Worm (Caenorhabditis elegans): ENCODE data around the gene dnj-7.

dnj-7 gene

DNA sequence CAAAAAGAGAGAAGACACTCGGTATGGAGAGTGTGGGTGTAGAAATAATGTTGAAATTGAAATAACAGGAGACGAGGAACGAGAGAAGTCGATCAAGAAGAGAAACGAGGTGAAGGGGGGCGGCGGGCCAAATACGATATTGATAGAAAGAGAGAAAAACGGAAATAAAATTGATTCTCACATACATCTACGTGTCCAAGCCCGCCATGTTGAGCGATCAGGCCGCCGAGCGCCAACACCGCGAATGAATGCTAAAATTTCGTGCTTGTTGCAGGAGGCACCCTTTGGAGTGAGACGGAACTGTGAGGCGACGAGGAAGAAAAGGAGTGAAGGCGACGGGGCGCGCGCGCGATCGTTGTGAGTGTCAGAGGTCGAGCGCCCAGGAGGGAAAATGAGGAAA lies 48.5 kb downstream of the dnj-7 start, which contains the start of gene F46H5.7:
Gene F46H5.7, minus strand, starts transcription at position 106 of the 400 bp plus-strand sequence.
- TF ChIP-seq flh-1 (GFP tag; optimal IDR thresholded peaks at IDR 0.05), result no peak
- TF ChIP-seq ceh-83 (GFP tag; optimal IDR thresholded peaks at IDR 0.05), result peak; percentile 37

DNA sequence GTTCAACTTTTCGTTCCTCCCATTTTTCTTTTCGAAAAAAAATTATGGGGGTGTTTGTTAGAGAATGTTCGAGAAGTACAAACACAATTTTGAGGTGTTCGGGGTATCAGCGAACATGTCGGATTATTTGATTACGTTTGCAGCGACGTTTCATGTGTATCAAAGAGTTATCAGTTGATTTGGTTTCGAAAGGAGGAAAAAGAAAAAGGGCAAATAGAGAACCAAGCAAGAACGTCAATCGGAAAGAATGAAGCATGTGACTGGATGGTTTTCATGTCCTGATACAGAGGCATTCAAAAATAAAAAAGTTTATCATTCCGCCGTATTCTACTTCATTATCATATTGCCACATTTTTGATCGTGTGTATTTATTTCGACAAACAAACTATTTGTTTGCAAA lies 50.4 kb downstream of the dnj-7 start:
- no peak for TF ChIP-seq unc-39 (tag; optimal IDR thresholded peaks at IDR 0.05)
- no peak for TF ChIP-seq lin-32 (GFP tag; optimal IDR thresholded peaks at IDR 0.05)
- TF ChIP-seq nhr-12 (tag; optimal IDR thresholded peaks at IDR 0.05), result no peak
- TF ChIP-seq M03D4.4 (tag; optimal IDR thresholded peaks at IDR 0.05), result no peak
- TF ChIP-seq unc-120 (tag; optimal IDR thresholded peaks at IDR 0.05; ENCODE audit: poor library complexity, severe bottlenecking), result no peak
- no peak for TF ChIP-seq tbx-8 (GFP tag; optimal IDR thresholded peaks at IDR 0.05)
- no peak for TF ChIP-seq hlh-1 (tag; optimal IDR thresholded peaks at IDR 0.05)
- no peak for TF ChIP-seq mls-2 (tag; optimal IDR thresholded peaks at IDR 0.05)
- no peak for TF ChIP-seq elt-3 (tag; optimal IDR thresholded peaks at IDR 0.05)
- no peak for TF ChIP-seq drap-1 (GFP tag; optimal IDR thresholded peaks at IDR 0.05)
- no peak for TF ChIP-seq snpc-4 (tag; optimal IDR thresholded peaks at IDR 0.05)
- no peak for TF ChIP-seq mab-5 (tag; optimal IDR thresholded peaks at IDR 0.05)
- TF ChIP-seq zip-8 (tag; optimal IDR thresholded peaks at IDR 0.05), result no peak
- TF ChIP-seq lin-13 (tag; optimal IDR thresholded peaks at IDR 0.05), result no peak
- no peak for TF ChIP-seq pha-4 (tag; optimal IDR thresholded peaks at IDR 0.05)
- TF ChIP-seq nhr-76 (tag; optimal IDR thresholded peaks at IDR 0.05), result no peak

Measured in whole organism, mixed stage, embryonic.